Worm (Caenorhabditis elegans) whole organism, L3 larva: ENCODE measurements around the gene daf-42.

Experiments
- elt-3 ChIP-seq, 3 experiments: fragments of 150-350 bp in 1 of 3; sonication (generic microtip) in 2 of 3; optimal IDR thresholded peaks; 2 replicates in 2 of 3; 4 replicates in 1 of 3; lab custom pipeline; 2014 to 2017; ENCODE audit warnings: missing biosample characterization in 3 of 3, missing genetic modification characterization in 3 of 3
- zag-1 ChIP-seq: fragments of 150-350 bp; optimal IDR thresholded peaks from 2 replicates; lab custom pipeline; 2014; ENCODE audit warnings: missing biosample characterization, missing genetic modification characterization

DNA sequence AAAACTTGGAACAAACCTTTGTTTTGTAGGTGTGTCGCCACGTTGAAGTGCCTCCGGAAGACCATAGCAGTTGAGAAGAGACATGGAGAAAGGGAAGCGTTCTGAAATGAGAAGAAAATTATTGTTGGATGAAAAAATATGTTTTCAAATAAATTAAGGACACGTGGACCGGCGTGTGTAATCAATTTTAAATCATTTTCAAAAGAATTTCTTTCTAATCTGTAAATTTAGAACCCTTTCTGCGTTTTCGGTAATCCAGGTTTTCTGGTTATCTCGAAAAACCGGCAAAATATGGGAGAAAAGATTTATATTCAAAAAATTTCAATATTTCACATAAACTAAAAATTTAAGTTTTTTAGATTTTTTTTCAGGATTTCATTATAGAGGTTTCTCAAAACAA is 42.2 kb upstream of the daf-42 start, which contains the start of gene mob-3:
- no peak for TF ChIP-seq elt-3 (tag; optimal IDR thresholded peaks at IDR 0.05; lab: Kevin White, UChicago)
- TF ChIP-seq zag-1 (tag; lab: Kevin White, UChicago), result no peak
